Worm (Caenorhabditis elegans) whole organism, L1 larva: ENCODE measurements around the gene ift-139.

Experiments
- C04F5.9 ChIP-seq: sonication (generic microtip); optimal IDR thresholded peaks from 2 replicates; lab custom pipeline; 2016; ENCODE audit warnings: missing genetic modification characterization, missing compliant biosample characterization
- C16A3.4 ChIP-seq: fragments of 150-350 bp; optimal IDR thresholded peaks from 2 replicates; lab custom pipeline; 2014; ENCODE audit warnings: missing biosample characterization, missing genetic modification characterization
- C34B4.2 ChIP-seq: sonication (generic microtip); optimal IDR thresholded peaks from 2 replicates; lab custom pipeline; 2017; ENCODE audit warnings: mild to moderate bottlenecking, missing genetic modification characterization, missing compliant biosample characterization
- Y116A8C.19 ChIP-seq: sonication (generic microtip); optimal IDR thresholded peaks from 2 replicates; lab custom pipeline; 2016; ENCODE audit warnings: missing compliant biosample characterization, missing genetic modification characterization, borderline replicate concordance
- aha-1 ChIP-seq: fragments of 150-350 bp; optimal IDR thresholded peaks from 2 replicates; lab custom pipeline; 2014; ENCODE audit warnings: missing biosample characterization, missing genetic modification characterization
- blmp-1 ChIP-seq: fragments of 150-350 bp; optimal IDR thresholded peaks from 2 replicates; lab custom pipeline; 2014; ENCODE audit warnings: missing biosample characterization, missing genetic modification characterization
- ceh-63 ChIP-seq: fragments of 200-800 bp; sonication (Bioruptor generic); optimal IDR thresholded peaks from 2 replicates; lab custom pipeline; 2018; ENCODE audit warnings: mild to moderate bottlenecking, missing genetic modification characterization, missing compliant biosample characterization
- ceh-8 ChIP-seq: fragments of 200-800 bp; sonication (Bioruptor generic); optimal IDR thresholded peaks from 2 replicates; lab custom pipeline; 2018; ENCODE audit warnings: mild to moderate bottlenecking, missing genetic modification characterization, moderate library complexity, missing compliant biosample characterization
- ceh-82 ChIP-seq, 3 experiments: fragments of 150-350 bp in 1 of 3; sonication (generic microtip) in 2 of 3; optimal IDR thresholded peaks; 2 replicates each; lab custom pipeline; 2014 to 2017; ENCODE audit warnings: missing biosample characterization in 3 of 3, missing genetic modification characterization in 3 of 3
- dpl-1 ChIP-seq, 3 experiments: fragments of 150-350 bp in 2 of 3; sonication (generic microtip) in 1 of 3; optimal IDR thresholded peaks; 2 replicates each; lab custom pipeline; 2014 to 2017; ENCODE audit warnings: missing biosample characterization in 3 of 3, missing genetic modification characterization in 3 of 3, missing genetic modification reagents in 3 of 3
- egl-13 ChIP-seq: sonication (generic microtip); optimal IDR thresholded peaks from 2 replicates; lab custom pipeline; 2016; ENCODE audit warnings: missing genotype, missing genetic modification reagents, missing genetic modification characterization, missing compliant biosample characterization
- elt-2 ChIP-seq: sonication (generic microtip); optimal IDR thresholded peaks from 2 replicates; lab custom pipeline; 2016; ENCODE audit warnings: missing genetic modification characterization, mild to moderate bottlenecking, inconsistent platforms, missing compliant biosample characterization, missing genetic modification reagents
- elt-3 ChIP-seq, 6 experiments: fragments of 150-350 bp in 1 of 6; sonication (generic microtip); optimal IDR thresholded peaks; 2 replicates each; lab custom pipeline; 2017 to 2018; ENCODE audit warnings: missing biosample characterization in 6 of 6, missing genetic modification characterization in 6 of 6, inconsistent platforms in 1 of 6
- fkh-8 ChIP-seq: sonication (generic microtip); optimal IDR thresholded peaks from 2 replicates; lab custom pipeline; 2016; ENCODE audit warnings: mild to moderate bottlenecking, missing genetic modification characterization, missing compliant biosample characterization
- hlh-4 ChIP-seq: sonication (generic microtip); optimal IDR thresholded peaks from 2 replicates; lab custom pipeline; 2016; ENCODE audit warnings: mild to moderate bottlenecking, missing genetic modification characterization, missing compliant biosample characterization
- hpl-2 ChIP-seq: fragments of 150-350 bp; optimal IDR thresholded peaks from 2 replicates; lab custom pipeline; 2014; ENCODE audit warnings: missing biosample characterization, missing genetic modification reagents, missing genetic modification characterization
- lin-14 ChIP-seq: fragments of 200-800 bp; sonication (Bioruptor generic); optimal IDR thresholded peaks from 2 replicates; lab custom pipeline; 2018; ENCODE audit warnings: mild to moderate bottlenecking, missing genetic modification characterization, moderate library complexity, missing compliant biosample characterization
- lin-35 ChIP-seq, 2 experiments: fragments of 150-350 bp; optimal IDR thresholded peaks; 2 replicates each; lab custom pipeline; 2014; ENCODE audit warnings: missing biosample characterization in 2 of 2, missing genetic modification characterization in 2 of 2, missing genetic modification reagents in 2 of 2
- lsy-2 ChIP-seq, 2 experiments: fragments of 150-350 bp; optimal IDR thresholded peaks; 2 replicates each; lab custom pipeline; 2014; ENCODE audit warnings: missing biosample characterization in 2 of 2, missing genetic modification characterization in 2 of 2
- mdl-1 ChIP-seq, 2 experiments: fragments of 150-350 bp; optimal IDR thresholded peaks; 2 replicates each; lab custom pipeline; 2014 to 2017; ENCODE audit warnings: missing biosample characterization in 2 of 2, missing genetic modification characterization in 2 of 2, inconsistent platforms in 1 of 2
- mep-1 ChIP-seq: fragments of 150-350 bp; optimal IDR thresholded peaks from 2 replicates; lab custom pipeline; 2014; ENCODE audit warnings: missing biosample characterization, missing genetic modification characterization
- nhr-12 ChIP-seq: sonication (generic microtip); optimal IDR thresholded peaks from 2 replicates; lab custom pipeline; 2017; ENCODE audit warnings: missing biosample characterization, missing genetic modification characterization
- nhr-19 ChIP-seq: fragments of 200-800 bp; sonication (Bioruptor generic); conservative IDR thresholded peaks from 2 replicates; pipeline ENCODE4 v1.3.6; 2022; ENCODE audit warnings: missing genetic modification characterization, missing compliant biosample characterization
- nhr-28 ChIP-seq: fragments of 150-350 bp; optimal IDR thresholded peaks from 2 replicates; lab custom pipeline; 2014; ENCODE audit warnings: missing biosample characterization, missing genetic modification characterization
- nhr-47 ChIP-seq: sonication (generic microtip); optimal IDR thresholded peaks from 2 replicates; lab custom pipeline; 2016; ENCODE audit warnings: mild to moderate bottlenecking, missing genetic modification characterization, moderate library complexity, missing compliant biosample characterization
- nhr-71 ChIP-seq: sonication (generic microtip); optimal IDR thresholded peaks from 2 replicates; lab custom pipeline; 2016; ENCODE audit warnings: mild to moderate bottlenecking, missing genetic modification characterization, moderate library complexity, missing compliant biosample characterization
- nhr-76 ChIP-seq: sonication (generic microtip); optimal IDR thresholded peaks from 2 replicates; lab custom pipeline; 2017; ENCODE audit warnings: missing biosample characterization, missing genetic modification characterization
- nhr-90 ChIP-seq: sonication (generic microtip); optimal IDR thresholded peaks from 2 replicates; lab custom pipeline; 2016; ENCODE audit warnings: mild to moderate bottlenecking, missing genetic modification characterization, missing compliant biosample characterization; ENCODE audit not compliant: poor library complexity
- rnt-1 ChIP-seq: sonication (generic microtip); optimal IDR thresholded peaks from 2 replicates; lab custom pipeline; 2016; ENCODE audit warnings: mild to moderate bottlenecking, missing genetic modification characterization, moderate library complexity, missing compliant biosample characterization
- sptf-1 ChIP-seq: fragments of 150-350 bp; optimal IDR thresholded peaks from 2 replicates; lab custom pipeline; 2014; ENCODE audit warnings: missing biosample characterization, missing genetic modification characterization
- unc-130 ChIP-seq: fragments of 150-350 bp; optimal IDR thresholded peaks from 2 replicates; lab custom pipeline; 2017; ENCODE audit warnings: missing biosample characterization, missing genetic modification characterization, inconsistent platforms
- unc-30 ChIP-seq: sonication (generic microtip); optimal IDR thresholded peaks from 2 replicates; lab custom pipeline; 2017; ENCODE audit warnings: missing biosample characterization, missing genetic modification characterization
- unc-62 ChIP-seq: fragments of 150-350 bp; optimal IDR thresholded peaks from 2 replicates; lab custom pipeline; 2014; ENCODE audit warnings: missing biosample characterization, missing genetic modification reagents, missing genetic modification characterization
- unc-98 ChIP-seq: fragments of 200-800 bp; sonication (Bioruptor generic); IDR thresholded peaks from 2 replicates; pipeline ENCODE4 v1.3.6; 2022; ENCODE audit warnings: missing genetic modification characterization, missing compliant biosample characterization
- zip-4 ChIP-seq: fragments of 200-800 bp; sonication (Bioruptor generic); optimal IDR thresholded peaks from 2 replicates; lab custom pipeline; 2018; ENCODE audit warnings: mild to moderate bottlenecking, missing genetic modification characterization, moderate library complexity, missing compliant biosample characterization
- ztf-4 ChIP-seq: fragments of 150-350 bp; optimal IDR thresholded peaks from 2 replicates; lab custom pipeline; 2014; ENCODE audit warnings: missing biosample characterization, missing genetic modification characterization

The ift-139 gene

DNA sequence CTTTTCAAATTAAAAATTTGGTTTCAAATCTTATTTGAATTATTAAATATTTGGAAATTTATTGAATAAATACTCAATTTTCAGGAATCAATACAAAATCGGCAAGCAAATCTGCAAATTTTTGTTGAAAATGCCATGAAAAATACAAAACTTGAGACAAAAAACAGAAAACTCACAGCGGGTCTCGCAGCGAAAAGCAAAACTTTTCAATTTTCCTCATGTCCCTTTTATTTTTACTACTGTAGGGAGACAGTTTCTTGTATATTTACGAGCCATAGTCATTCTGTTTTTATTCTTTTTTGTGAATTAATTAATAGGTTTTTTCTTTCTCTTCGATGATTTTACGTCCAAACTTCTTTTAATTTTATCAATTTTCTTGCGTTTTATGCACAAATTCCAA is 50.8 kb downstream of the ift-139 start:
- TF ChIP-seq unc-30 (tag; lab: Kevin White, UChicago) (no peak), elt-3 (tag; optimal IDR thresholded peaks at IDR 0.05; lab: Kevin White, UChicago) (no peak), nhr-90 (tag; lab: Kevin White, UChicago) (no peak), dpl-1 (GFP tag; optimal IDR thresholded peaks at IDR 0.05; lab: Kevin White, UChicago) (no peak), unc-98 (GFP tag; lab: Robert Waterston, UW) (no peak), ceh-63 (GFP tag; lab: Kevin White, UChicago) (no peak), zip-4 (GFP tag; lab: Kevin White, UChicago) (no peak), unc-62 (GFP tag; lab: Kevin White, UChicago) (no peak), elt-2 (tag; lab: Kevin White, UChicago) (no peak), nhr-28 (tag; lab: Kevin White, UChicago) (no peak), ceh-8 (GFP tag; lab: Kevin White, UChicago) (no peak), lin-14 (GFP tag; lab: Kevin White, UChicago) (no peak), sptf-1 (tag; lab: Kevin White, UChicago) (no peak), blmp-1 (tag; lab: Kevin White, UChicago) (no peak), nhr-47 (tag; lab: Kevin White, UChicago) (no peak)

DNA sequence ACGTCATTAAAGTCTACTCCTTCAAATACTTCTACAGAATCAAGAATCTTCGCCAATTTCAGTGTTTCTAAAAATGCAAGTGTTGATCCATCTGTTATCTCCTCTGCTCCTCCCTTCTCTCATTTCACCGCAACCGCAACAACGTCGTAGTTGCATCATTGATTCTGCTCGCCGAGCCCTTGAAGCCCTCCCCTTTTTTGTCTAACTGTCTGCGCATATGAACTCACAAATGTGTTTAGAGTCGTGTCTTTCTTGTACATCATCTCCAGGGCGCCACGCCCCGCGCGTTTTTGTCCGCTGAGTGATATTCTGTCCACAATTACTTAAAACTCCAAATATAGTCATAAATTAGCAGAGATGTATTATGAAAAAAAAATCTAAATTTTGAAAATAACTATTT is 51.3 kb downstream of the ift-139 start:
- peak in 1 of 3 experiments; percentile 14 for TF ChIP-seq ceh-82 (tag; optimal IDR thresholded peaks at IDR 0.05; lab: Kevin White, UChicago)
- no peak for TF ChIP-seq Y116A8C.19
- peak; percentile 9 for TF ChIP-seq egl-13
- peak in 1 of 2 experiments; percentile 4 for TF ChIP-seq lin-35 (GFP tag; optimal IDR thresholded peaks at IDR 0.05; lab: Kevin White, UChicago)
- TF ChIP-seq lsy-2 (tag; optimal IDR thresholded peaks at IDR 0.05; lab: Kevin White, UChicago) = peak in 1 of 2 experiments; percentile 16
- TF ChIP-seq rnt-1 (tag; lab: Kevin White, UChicago) = peak; percentile 28
- TF ChIP-seq nhr-19 (GFP tag; lab: Robert Waterston, UW) = 0 out of 2 replicates have a peak, but pooled peaks have one; percentile 12
- TF ChIP-seq mep-1 (tag; lab: Kevin White, UChicago) = peak; percentile 15
- no peak for TF ChIP-seq fkh-8 (tag; lab: Kevin White, UChicago)
- no peak for TF ChIP-seq C04F5.9 (tag; lab: Kevin White, UChicago)
- TF ChIP-seq lin-14 (GFP tag; lab: Kevin White, UChicago) = peak; percentile 50
- TF ChIP-seq nhr-71 (tag; lab: Kevin White, UChicago) = peak; percentile 7

DNA sequence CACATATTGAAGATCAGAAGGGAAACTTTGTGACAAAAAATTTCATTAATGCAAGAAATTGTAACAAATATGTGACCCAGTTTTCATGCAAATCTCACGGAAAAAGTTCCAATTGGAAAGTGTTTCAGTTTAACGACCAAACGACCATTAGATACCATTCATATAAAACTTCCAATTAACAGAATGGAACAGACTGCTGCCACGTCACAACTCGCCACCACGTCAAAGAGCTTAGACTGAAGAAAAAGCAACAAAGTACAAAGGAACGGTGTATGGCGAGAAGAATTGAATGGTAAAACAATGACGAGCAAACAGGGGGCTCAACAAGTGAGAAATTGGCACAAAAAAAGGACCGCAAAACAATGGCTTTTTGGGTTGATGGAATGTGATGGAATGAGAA is 53.9 kb downstream of the ift-139 start, which contains the start of gene T04C9.3:
T04C9.3 (plus strand) TSS at position 301 of the 400 bp plus-strand sequence.
- no peak for TF ChIP-seq hlh-4
- no peak for TF ChIP-seq C16A3.4
- TF ChIP-seq C04F5.9 (tag; lab: Kevin White, UChicago) = no peak
- no peak for TF ChIP-seq nhr-76
- no peak for TF ChIP-seq unc-130 (tag; lab: Kevin White, UChicago)
- TF ChIP-seq unc-98 (GFP tag; lab: Robert Waterston, UW) = no peak
- no peak for TF ChIP-seq nhr-12
- TF ChIP-seq nhr-19 (GFP tag; lab: Robert Waterston, UW) = no peak
- TF ChIP-seq C34B4.2 (tag; lab: Kevin White, UChicago) = no peak
- no peak for TF ChIP-seq mdl-1 (tag; optimal IDR thresholded peaks at IDR 0.05; lab: Kevin White, UChicago)
- no peak for TF ChIP-seq hpl-2 (GFP tag; lab: Kevin White, UChicago)
- TF ChIP-seq aha-1 (tag; lab: Kevin White, UChicago) = no peak
- TF ChIP-seq ztf-4 (tag; lab: Kevin White, UChicago) = no peak
- TF ChIP-seq ceh-8 (GFP tag; lab: Kevin White, UChicago) = no peak
